Fruit fly (Drosophila melanogaster): ENCODE measurements around the gene CG12011.

Gene CG12011

DNA sequence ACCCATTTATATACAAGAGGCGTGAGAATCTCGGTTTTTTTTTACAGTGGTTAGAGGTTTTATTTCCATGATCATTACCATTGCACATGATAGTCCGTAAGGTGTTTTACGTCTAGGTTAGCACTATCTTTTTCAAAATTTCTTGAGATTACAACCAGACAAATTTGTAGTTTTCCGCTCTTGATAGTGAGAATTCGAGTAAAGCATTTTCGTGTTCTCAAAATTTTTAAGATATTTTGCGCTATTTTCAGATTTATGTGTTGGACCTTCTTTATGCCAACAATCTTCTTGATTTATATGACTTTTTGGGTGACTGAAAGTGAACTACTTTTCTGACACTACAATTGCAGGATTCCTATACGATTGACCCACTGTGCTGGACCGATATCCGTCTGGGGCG is 46.7 kb downstream of the CG12011 start:
- no peak for TF ChIP-seq sage (GFP tag; optimal IDR thresholded peaks at IDR 0.05)
- no peak for TF ChIP-seq Mio (GFP tag; optimal IDR thresholded peaks at IDR 0.05)
- no peak for TF ChIP-seq br (GFP tag; optimal IDR thresholded peaks at IDR 0.05)
- TF ChIP-seq Hr78 (GFP tag; optimal IDR thresholded peaks at IDR 0.05) = no peak
- no peak for TF ChIP-seq Sp1 (GFP tag; optimal IDR thresholded peaks at IDR 0.05)
- no peak for TF ChIP-seq CG9705 (GFP tag; optimal IDR thresholded peaks at IDR 0.05)
- no peak for TF ChIP-seq usp (GFP tag; optimal IDR thresholded peaks at IDR 0.05)
- no peak for TF ChIP-seq Myc (optimal IDR thresholded peaks at IDR 0.05)
- no peak for TF ChIP-seq Dif (GFP tag; optimal IDR thresholded peaks at IDR 0.05; ENCODE audit: partially characterized antibody)
- TF ChIP-seq Hnf4 (GFP tag; optimal IDR thresholded peaks at IDR 0.05) = no peak
- TF ChIP-seq Dfd (GFP tag; optimal IDR thresholded peaks at IDR 0.05) = no peak
- TF ChIP-seq Abd-B (GFP tag; optimal IDR thresholded peaks at IDR 0.05) = no peak
- TF ChIP-seq foxo (GFP tag; optimal IDR thresholded peaks at IDR 0.05) = peak in 1 of 2 experiments; percentile 55
- TF ChIP-seq dsf (GFP tag; optimal IDR thresholded peaks at IDR 0.05; ENCODE audit: borderline replicate concordance) = no peak
- peak; percentile 39 for TF ChIP-seq rgr (GFP tag; optimal IDR thresholded peaks at IDR 0.05)
- TF ChIP-seq fru (GFP tag; optimal IDR thresholded peaks at IDR 0.05) = peak; percentile 17
- TF ChIP-seq OdsH (GFP tag; optimal IDR thresholded peaks at IDR 0.05) = peak; percentile 44
- peak; percentile 60 for TF ChIP-seq ey (GFP tag; optimal IDR thresholded peaks at IDR 0.05)
- no peak for TF ChIP-seq tai (GFP tag; optimal IDR thresholded peaks at IDR 0.05)
- no peak for TF ChIP-seq dl (GFP tag; optimal IDR thresholded peaks at IDR 0.05; ENCODE audit: insufficient read depth in 1 of 2, partially characterized antibody in 2 of 2)
- no peak for TF ChIP-seq jim (GFP tag; optimal IDR thresholded peaks at IDR 0.05)
- TF ChIP-seq Hr83 (GFP tag; optimal IDR thresholded peaks at IDR 0.05; ENCODE audit: poor library complexity, severe bottlenecking) = no peak
- TF ChIP-seq woc (GFP tag; optimal IDR thresholded peaks at IDR 0.05) = no peak
- no peak for TF ChIP-seq Rel (GFP tag; optimal IDR thresholded peaks at IDR 0.05)
- TF ChIP-seq Rel (tag; optimal IDR thresholded peaks at IDR 0.05) = no peak
- no peak for TF ChIP-seq Jra (GFP tag; optimal IDR thresholded peaks at IDR 0.05)
- peak; percentile 25 for TF ChIP-seq CG32264 (GFP tag; optimal IDR thresholded peaks at IDR 0.05)
- no peak for TF ChIP-seq dmrt93B (GFP tag; optimal IDR thresholded peaks at IDR 0.05)
- no peak for TF ChIP-seq lola (GFP tag; optimal IDR thresholded peaks at IDR 0.05)
- TF ChIP-seq N (GFP tag; optimal IDR thresholded peaks at IDR 0.05) = no peak
- no peak for TF ChIP-seq psq (GFP tag; optimal IDR thresholded peaks at IDR 0.05)
- TF ChIP-seq HLH106 (tag; optimal IDR thresholded peaks at IDR 0.05) = peak; percentile 24
- peak; percentile 20 for TF ChIP-seq h (GFP tag; optimal IDR thresholded peaks at IDR 0.05)
- TF ChIP-seq CrebA (GFP tag; optimal IDR thresholded peaks at IDR 0.05; ENCODE audit: borderline replicate concordance) = no peak
- TF ChIP-seq sv (GFP tag; optimal IDR thresholded peaks at IDR 0.05) = no peak
- no peak for TF ChIP-seq Vsx2 (GFP tag; optimal IDR thresholded peaks at IDR 0.05; ENCODE audit: partially characterized antibody)
- TF ChIP-seq brk (GFP tag; optimal IDR thresholded peaks at IDR 0.05) = no peak
- TF ChIP-seq pan (optimal IDR thresholded peaks at IDR 0.05) = no peak
- no peak for TF ChIP-seq GATAd (GFP tag; optimal IDR thresholded peaks at IDR 0.05)

- TF ChIP-seq rgr (GFP tag; optimal IDR thresholded peaks at IDR 0.05) (no peak), br (GFP tag; optimal IDR thresholded peaks at IDR 0.05) (no peak), tai (GFP tag; optimal IDR thresholded peaks at IDR 0.05) (no peak), dsf (GFP tag; optimal IDR thresholded peaks at IDR 0.05; ENCODE audit: borderline replicate concordance) (no peak), Dif (GFP tag; optimal IDR thresholded peaks at IDR 0.05; ENCODE audit: partially characterized antibody) (peak; percentile 46), Rel (GFP tag; optimal IDR thresholded peaks at IDR 0.05) (no peak), Rel (tag; optimal IDR thresholded peaks at IDR 0.05) (peak; percentile 23), woc (GFP tag; optimal IDR thresholded peaks at IDR 0.05) (peak; percentile 0), Sp1 (GFP tag; optimal IDR thresholded peaks at IDR 0.05) (peak; percentile 1)
Measured at dm6 chr3L:1741655-1742551, 47.5 kb downstream of the CG12011 start.

Data from whole organism, wandering third instar larva.